Worm (Caenorhabditis elegans): ENCODE data around the gene Y38C1AA.7.

Gene Y38C1AA.7

ce11 chrIV:125881-126781 is 32.6 kb upstream of the Y38C1AA.7 start, which contains the start of the genes grld-1 and cox-6C:
Gene grld-1, minus strand, starts transcription at chrIV:125931.
Gene cox-6C, plus strand, starts transcription at chrIV:126731.
- TF ChIP-seq K09A11.1 (tag; optimal IDR thresholded peaks at IDR 0.05; ENCODE audit: insufficient read depth) = peak; percentile 58
- TF ChIP-seq ztf-16 (tag; optimal IDR thresholded peaks at IDR 0.05) = no peak
- no peak for TF ChIP-seq syd-9 (tag; optimal IDR thresholded peaks at IDR 0.05)
- no peak for TF ChIP-seq che-1 (tag; optimal IDR thresholded peaks at IDR 0.05)
- TF ChIP-seq ceh-31 (tag; optimal IDR thresholded peaks at IDR 0.05) = peak; percentile 55
- no peak for TF ChIP-seq pat-9 (tag; optimal IDR thresholded peaks at IDR 0.05)
- no peak for TF ChIP-seq C38D4.7 (GFP tag; optimal IDR thresholded peaks at IDR 0.05)
- TF ChIP-seq tbx-7 (tag; optimal IDR thresholded peaks at IDR 0.05) = no peak
- peak; percentile 16 for TF ChIP-seq ets-4 (tag; optimal IDR thresholded peaks at IDR 0.05)
- no peak for TF ChIP-seq ama-1 (optimal IDR thresholded peaks at IDR 0.05)
- TF ChIP-seq ceh-22 (tag; optimal IDR thresholded peaks at IDR 0.05) = no peak
- no peak for TF ChIP-seq fkh-10 (GFP tag; optimal IDR thresholded peaks at IDR 0.05)
- TF ChIP-seq unc-42 (tag; optimal IDR thresholded peaks at IDR 0.05) = peak; percentile 27
- TF ChIP-seq ceh-6 (GFP tag; optimal IDR thresholded peaks at IDR 0.05) = no peak
- peak; percentile 36 for TF ChIP-seq elt-2 (tag; optimal IDR thresholded peaks at IDR 0.05)
- TF ChIP-seq ceh-18 (tag; optimal IDR thresholded peaks at IDR 0.05) = no peak
- peak; percentile 69 for TF ChIP-seq ceh-48 (tag; optimal IDR thresholded peaks at IDR 0.05)
- peak; percentile 7 for TF ChIP-seq ceh-14 (tag; optimal IDR thresholded peaks at IDR 0.05)
- no peak for TF ChIP-seq ceh-45 (GFP tag; IDR thresholded peaks at IDR 0.05)
- TF ChIP-seq lim-6 (tag; optimal IDR thresholded peaks at IDR 0.05) = no peak
- TF ChIP-seq ceh-34 (tag; optimal IDR thresholded peaks at IDR 0.05) = peak; percentile 78
- no peak for TF ChIP-seq hlh-30 (tag; optimal IDR thresholded peaks at IDR 0.05; ENCODE audit: insufficient read depth)
- no peak for TF ChIP-seq unc-3 (GFP tag; conservative IDR thresholded peaks at IDR 0.05)
- TF ChIP-seq unc-3 (tag; optimal IDR thresholded peaks at IDR 0.05) = no peak
- TF ChIP-seq nhr-232 (tag; optimal IDR thresholded peaks at IDR 0.05) = no peak
- TF ChIP-seq nfya-1 (tag; optimal IDR thresholded peaks at IDR 0.05) = peak; percentile 59
- no peak for TF ChIP-seq ceh-24 (tag; optimal IDR thresholded peaks at IDR 0.05)
- no peak for TF ChIP-seq sdc-2 (tag; optimal IDR thresholded peaks at IDR 0.05)
- no peak for TF ChIP-seq pax-1 (tag; optimal IDR thresholded peaks at IDR 0.05)
- no peak for TF ChIP-seq eyg-1 (tag; optimal IDR thresholded peaks at IDR 0.05)
- TF ChIP-seq mec-3 (tag; optimal IDR thresholded peaks at IDR 0.05; ENCODE audit: borderline replicate concordance) = no peak
- no peak for TF ChIP-seq unc-86 (tag; optimal IDR thresholded peaks at IDR 0.05)
- TF ChIP-seq tbx-2 (tag; optimal IDR thresholded peaks at IDR 0.05) = peak; percentile 6

DNA sequence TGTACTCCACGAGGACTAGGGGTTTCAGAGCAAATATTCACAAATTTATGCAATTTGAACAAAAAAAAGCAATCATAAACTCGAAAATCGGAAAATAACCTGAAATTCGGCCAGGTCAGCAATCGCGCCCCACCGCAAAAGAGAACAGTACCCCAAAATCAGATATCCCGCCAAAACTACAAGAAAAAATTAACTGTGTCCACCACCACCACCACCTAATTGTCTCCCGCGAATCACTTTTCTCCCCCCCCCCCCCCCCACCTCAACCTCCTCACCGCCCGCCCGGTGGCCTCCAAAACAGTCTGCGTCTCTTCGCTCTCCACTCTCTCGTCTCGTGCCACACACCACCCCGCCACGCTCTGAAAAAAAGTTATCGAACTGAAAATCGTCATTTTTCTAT is 30.2 kb upstream of the Y38C1AA.7 start:
- TF ChIP-seq sdc-2 (tag; optimal IDR thresholded peaks at IDR 0.05) (no peak), ceh-19 (GFP tag; optimal IDR thresholded peaks at IDR 0.05) (peak; percentile 22), fkh-6 (tag; optimal IDR thresholded peaks at IDR 0.05) (no peak), pha-4 (tag; optimal IDR thresholded peaks at IDR 0.05) (no peak), che-1 (tag; optimal IDR thresholded peaks at IDR 0.05) (no peak), elt-2 (tag; optimal IDR thresholded peaks at IDR 0.05) (peak; percentile 21), C08G9.2 (tag; optimal IDR thresholded peaks at IDR 0.05) (no peak), nfya-1 (tag; optimal IDR thresholded peaks at IDR 0.05) (no peak), tbx-7 (tag; optimal IDR thresholded peaks at IDR 0.05) (no peak), pag-3 (tag; optimal IDR thresholded peaks at IDR 0.05; ENCODE audit: borderline replicate concordance) (no peak), pat-9 (tag; optimal IDR thresholded peaks at IDR 0.05) (no peak), nhr-11 (tag; optimal IDR thresholded peaks at IDR 0.05) (no peak), nhr-232 (tag; optimal IDR thresholded peaks at IDR 0.05) (no peak), ceh-18 (tag; optimal IDR thresholded peaks at IDR 0.05) (no peak), fkh-10 (GFP tag; optimal IDR thresholded peaks at IDR 0.05) (no peak), ama-1 (optimal IDR thresholded peaks at IDR 0.05) (no peak)
